Fruit fly (Drosophila melanogaster) whole organism, larva: ENCODE results near the gene meng.
A peak's percentile ranks its signal among the peaks of the same experiment; 100 is the strongest.

Experiments
- noc ChIP-seq: fragments of 200-800 bp; sonication (Bioruptor generic); optimal IDR thresholded peaks from 3 replicates; lab custom pipeline; 2019; ENCODE audit warnings: missing biosample characterization, mild to moderate bottlenecking, missing genetic modification characterization, moderate library complexity

The meng gene

dm6 chr2L:6741980-6742591 is at the start of gene meng:
meng (plus strand) TSS chr2L:6742502.
- TF ChIP-seq noc (tag; lab: Kevin White, UChicago), result no peak

dm6 chr2L:6693794-6694254 is 48.5 kb upstream of the meng start:
- TF ChIP-seq noc (tag; lab: Kevin White, UChicago), result peak; percentile 48

DNA sequence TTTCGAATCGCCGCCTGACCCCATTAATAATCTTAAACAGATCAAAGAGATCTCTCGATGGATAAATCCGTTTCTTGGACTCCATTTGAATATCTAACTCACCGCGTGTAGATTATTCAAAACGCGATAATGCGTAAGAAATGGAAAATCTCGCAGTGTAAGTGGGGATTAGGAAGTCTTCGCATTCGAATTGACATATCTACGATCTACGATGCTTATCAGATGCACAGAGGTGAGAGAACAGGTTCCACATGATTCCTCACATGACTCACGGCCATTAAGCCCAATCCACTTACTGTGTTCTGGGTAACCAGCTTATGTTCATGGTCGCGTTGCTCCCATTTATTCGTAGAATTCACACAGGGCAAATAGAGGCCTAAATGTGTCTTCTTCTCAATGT is 46.1 kb upstream of the meng start:
- no peak for TF ChIP-seq noc (tag; lab: Kevin White, UChicago)

DNA sequence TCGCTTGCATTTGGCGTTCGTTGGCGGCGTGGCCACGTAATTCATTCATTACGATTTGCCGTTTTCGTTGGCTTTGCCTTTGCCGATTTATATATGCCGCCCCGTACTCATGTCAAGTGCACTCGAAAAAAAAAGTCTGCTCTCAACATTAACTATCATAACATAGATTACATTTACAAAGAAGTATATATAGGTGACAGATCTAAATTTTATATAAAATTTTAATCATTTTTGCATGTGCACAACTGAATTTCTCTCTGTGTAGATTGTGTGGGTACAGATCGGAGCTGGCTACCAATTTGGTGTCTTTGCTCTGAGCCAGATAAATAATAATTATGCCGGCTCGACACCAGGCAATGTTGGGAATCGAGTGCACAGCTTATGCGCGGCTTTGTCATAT is 43.9 kb upstream of the meng start:
- TF ChIP-seq noc (tag; lab: Kevin White, UChicago), result no peak

- TF ChIP-seq noc (tag; lab: Kevin White, UChicago), result no peak
These were observed 41.6 kb upstream of the meng start for dm6 chr2L:6700742-6701141.

DNA sequence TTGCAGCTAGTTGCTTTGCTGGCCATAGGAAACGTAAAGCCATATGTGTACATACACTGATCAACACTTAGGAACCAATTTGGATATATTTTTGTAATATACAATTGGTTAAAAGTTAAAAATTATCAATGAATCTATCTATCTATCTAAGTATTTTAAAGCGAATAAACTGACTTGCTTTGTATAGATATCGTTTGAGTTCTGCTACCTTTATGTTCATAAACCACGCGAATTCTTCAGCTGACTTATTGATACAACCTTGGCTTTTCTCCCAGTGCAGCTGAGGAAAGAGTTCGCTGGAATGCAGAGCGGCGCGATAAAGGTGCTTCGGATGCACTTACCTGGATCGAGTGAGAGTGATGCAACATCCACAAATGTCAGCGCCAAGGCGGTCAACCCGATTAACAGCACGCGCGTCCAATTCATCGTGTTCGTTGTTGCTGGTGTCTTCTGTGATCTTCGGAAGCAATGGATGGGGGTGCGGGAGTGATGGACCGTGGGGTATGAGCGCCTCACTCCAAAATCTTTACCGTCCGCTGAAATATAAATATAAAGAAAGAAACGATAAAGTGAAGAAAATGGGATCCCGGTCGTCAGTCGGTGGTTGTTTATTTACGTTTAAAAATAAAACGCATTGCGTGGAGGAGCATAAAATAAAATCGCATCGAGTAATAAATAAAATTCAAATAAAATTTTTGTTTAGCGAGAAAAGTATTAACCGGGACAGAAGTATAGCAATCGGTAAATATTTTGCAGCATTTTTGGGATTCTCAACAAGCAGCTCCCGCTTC is 40.7 kb upstream of the meng start:
- no peak for TF ChIP-seq noc (tag; lab: Kevin White, UChicago)

DNA sequence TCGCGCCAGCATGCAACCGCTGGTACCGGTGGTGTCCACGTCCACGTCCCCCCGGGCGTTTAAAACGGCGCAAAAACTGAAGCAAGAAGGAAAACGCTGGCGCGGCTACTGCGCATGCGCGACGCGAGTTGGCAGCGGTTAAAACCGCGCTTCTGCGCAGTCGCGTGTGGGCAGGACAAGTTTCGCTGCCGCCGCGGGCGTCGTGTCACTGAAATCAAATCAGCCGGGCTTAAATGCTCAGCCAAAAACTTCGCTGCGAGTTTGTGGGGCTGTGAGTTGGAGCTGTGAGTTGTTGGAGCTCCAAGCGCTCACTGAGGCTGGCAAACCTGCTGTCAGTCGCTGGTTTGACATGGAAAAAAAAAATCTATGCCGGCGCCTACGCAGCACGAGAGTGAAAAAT is 37.2 kb upstream of the meng start:
- no peak for TF ChIP-seq noc (tag; lab: Kevin White, UChicago)

DNA sequence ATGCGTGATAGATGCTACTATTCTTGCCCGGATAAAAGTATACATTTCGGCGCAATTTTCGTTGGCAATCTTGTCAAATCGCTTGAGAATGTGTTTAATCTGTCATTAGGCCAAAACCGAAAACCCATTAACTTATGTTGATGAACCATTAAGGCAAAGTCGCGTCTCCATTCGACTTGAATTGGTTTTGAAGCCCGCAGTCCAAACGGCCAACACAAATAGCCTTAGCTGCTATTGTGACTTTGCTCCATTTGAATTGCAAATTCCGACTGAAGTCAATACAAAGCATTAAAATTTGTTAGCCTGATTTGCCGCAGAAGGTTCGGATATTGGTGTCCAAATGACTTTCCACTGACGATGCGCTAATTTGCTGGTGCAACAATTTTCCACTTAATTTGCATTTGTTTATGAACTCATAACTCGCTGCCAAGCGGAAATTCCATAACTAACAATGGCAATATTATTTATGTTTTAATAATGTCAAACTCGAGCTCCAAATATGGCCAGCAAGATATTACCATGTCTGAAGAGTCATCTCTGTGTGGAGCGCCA is 35.9 kb upstream of the meng start:
- TF ChIP-seq noc (tag; lab: Kevin White, UChicago), result no peak

dm6 chr2L:6708997-6709662 is 33.2 kb upstream of the meng start, which contains the start of gene Tsp:
Tsp (minus strand) TSS chr2L:6709086.
- no peak for TF ChIP-seq noc (tag; lab: Kevin White, UChicago)

- TF ChIP-seq noc (tag; lab: Kevin White, UChicago), result peak; percentile 23
These were observed 26.0 kb upstream of the meng start, which contains the start of gene AkhR for dm6 chr2L:6716182-6716770. AkhR (minus strand) TSS chr2L:6716186.

- no peak for TF ChIP-seq noc (tag; lab: Kevin White, UChicago)
These were observed 25.4 kb upstream of the meng start for dm6 chr2L:6716921-6717320.

DNA sequence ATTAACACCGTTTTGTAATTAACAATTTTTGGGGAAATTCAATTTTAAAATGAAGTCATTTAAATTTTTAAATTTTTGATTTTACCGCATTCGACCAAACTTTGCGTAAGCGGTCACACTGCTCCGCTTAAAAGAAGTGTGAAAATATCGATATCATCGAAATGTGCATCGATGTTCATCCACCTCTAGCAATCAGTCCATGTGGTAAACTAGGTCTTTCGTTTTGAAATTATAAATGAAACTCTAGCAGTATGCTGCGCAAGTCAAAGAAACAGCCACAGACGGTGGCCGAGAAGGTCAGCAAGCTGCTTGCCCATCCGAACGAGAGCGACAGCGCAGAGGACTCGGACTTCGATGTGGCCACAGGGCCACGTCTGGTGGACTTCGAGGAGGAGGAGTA is 24.8 kb upstream of the meng start, which contains the start of gene Aatf:
Aatf (plus strand) TSS at position 166 of the 400 bp plus-strand sequence.
- TF ChIP-seq noc (tag; lab: Kevin White, UChicago), result no peak

DNA sequence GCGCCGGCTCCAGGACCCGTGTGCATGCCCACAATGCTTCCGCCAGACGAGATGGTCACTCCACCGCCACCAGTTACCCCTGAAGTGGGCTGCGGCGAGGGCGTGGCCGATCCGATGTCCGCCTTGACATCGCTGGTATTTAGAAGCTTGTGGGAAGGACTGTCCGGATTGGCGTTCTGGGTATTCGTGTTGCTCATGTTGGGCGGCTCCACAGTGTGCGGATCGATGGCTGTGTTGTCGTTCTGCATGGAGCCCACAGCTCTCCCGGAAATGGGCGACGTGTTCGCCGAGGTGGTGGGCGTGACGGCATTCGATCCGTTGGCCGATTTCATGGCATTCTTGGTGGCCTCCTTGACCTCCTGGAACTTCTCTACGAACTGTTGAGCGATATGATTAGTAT is 20.6 kb upstream of the meng start:
- no peak for TF ChIP-seq noc (tag; lab: Kevin White, UChicago)

- no peak for TF ChIP-seq noc (tag; lab: Kevin White, UChicago)
These were observed 19.2 kb upstream of the meng start, which contains the start of gene homer for dm6 chr2L:6722822-6723749. homer (minus strand) TSS chr2L:6723359.
